Worm (Caenorhabditis elegans): ENCODE data around the gene fpn-1.2.

ce11 chrV:1495752-1496151 is 31.3 kb upstream of the fpn-1.2 start:
- TF ChIP-seq unc-62 (GFP tag; optimal IDR thresholded peaks at IDR 0.05) (no peak), nhr-129 (tag; optimal IDR thresholded peaks at IDR 0.05) (no peak), ama-1 (optimal IDR thresholded peaks at IDR 0.05) (no peak), aly-2 (tag; optimal IDR thresholded peaks at IDR 0.05) (no peak), fos-1 (tag; optimal IDR thresholded peaks at IDR 0.05) (no peak), ceh-82 (tag; optimal IDR thresholded peaks at IDR 0.05) (no peak), sma-3 (GFP tag; optimal IDR thresholded peaks at IDR 0.05) (no peak), zag-1 (tag; optimal IDR thresholded peaks at IDR 0.05) (no peak), snpc-4 (tag; optimal IDR thresholded peaks at IDR 0.05) (no peak), nhr-10 (tag; optimal IDR thresholded peaks at IDR 0.05) (no peak), lin-13 (GFP tag; optimal IDR thresholded peaks at IDR 0.05) (no peak), ztf-11 (tag; optimal IDR thresholded peaks at IDR 0.05) (no peak), nhr-23 (tag; optimal IDR thresholded peaks at IDR 0.05) (no peak), lsy-2 (tag; optimal IDR thresholded peaks at IDR 0.05) (no peak)
